Worm (Caenorhabditis elegans) whole organism, mixed stage, embryonic: ENCODE results near the gene asp-14.

Experiments
- M03D4.4 ChIP-seq: sonication (generic microtip); optimal IDR thresholded peaks from 2 replicates; lab custom pipeline; 2017; ENCODE audit warnings: mild to moderate bottlenecking, missing genetic modification characterization, missing compliant biosample characterization
- bed-3 ChIP-seq: fragments of 200-800 bp; sonication (Bioruptor generic); optimal IDR thresholded peaks from 3 replicates; lab custom pipeline; 2018; ENCODE audit warnings: mild to moderate bottlenecking, missing genetic modification characterization, moderate library complexity, missing compliant biosample characterization
- blmp-1 ChIP-seq: fragments of 150-350 bp; optimal IDR thresholded peaks from 2 replicates; lab custom pipeline; 2014; ENCODE audit warnings: missing biosample characterization, missing genetic modification characterization
- ceh-39 ChIP-seq: fragments of 150-350 bp; optimal IDR thresholded peaks from 2 replicates; lab custom pipeline; 2014; ENCODE audit warnings: missing biosample characterization, missing genetic modification characterization
- ceh-43 ChIP-seq: fragments of 200-800 bp; sonication (Bioruptor generic); optimal IDR thresholded peaks from 2 replicates; lab custom pipeline; 2018; ENCODE audit warnings: mild to moderate bottlenecking, missing genetic modification characterization, moderate library complexity, missing compliant biosample characterization
- ceh-83 ChIP-seq: fragments of 200-800 bp; sonication (Bioruptor generic); optimal IDR thresholded peaks from 2 replicates; lab custom pipeline; 2018; ENCODE audit warnings: mild to moderate bottlenecking, missing genetic modification characterization, missing compliant biosample characterization
- ces-1 ChIP-seq: fragments of 150-350 bp; optimal IDR thresholded peaks from 2 replicates; lab custom pipeline; 2014; ENCODE audit warnings: missing biosample characterization, missing genetic modification reagents, missing genetic modification characterization
- cnd-1 ChIP-seq: fragments of 200-800 bp; sonication (Bioruptor generic); optimal IDR thresholded peaks from 2 replicates; lab custom pipeline; 2018; ENCODE audit warnings: mild to moderate bottlenecking, missing genetic modification characterization, missing compliant biosample characterization
- drap-1 ChIP-seq: fragments of 200-800 bp; sonication (Bioruptor generic); optimal IDR thresholded peaks from 3 replicates; lab custom pipeline; 2018; ENCODE audit warnings: mild to moderate bottlenecking, missing genetic modification characterization, missing compliant biosample characterization
- elt-1 ChIP-seq: sonication (generic microtip); optimal IDR thresholded peaks from 2 replicates; lab custom pipeline; 2017; ENCODE audit warnings: missing genetic modification characterization, mild to moderate bottlenecking, missing compliant biosample characterization, antibody characterized with exemption, moderate library complexity, borderline replicate concordance; ENCODE audit not compliant: insufficient read depth
- elt-3 ChIP-seq: fragments of 150-350 bp; optimal IDR thresholded peaks from 2 replicates; lab custom pipeline; 2014; ENCODE audit warnings: missing biosample characterization, missing genetic modification characterization
- flh-1 ChIP-seq: fragments of 200-800 bp; sonication (Bioruptor generic); optimal IDR thresholded peaks from 2 replicates; lab custom pipeline; 2018; ENCODE audit warnings: mild to moderate bottlenecking, missing genetic modification characterization, moderate library complexity, missing compliant biosample characterization
- ham-2 ChIP-seq: fragments of 200-800 bp; sonication (Bioruptor generic); optimal IDR thresholded peaks from 2 replicates; lab custom pipeline; 2018; ENCODE audit warnings: mild to moderate bottlenecking, missing genetic modification characterization, missing compliant biosample characterization
- hlh-1 ChIP-seq: fragments of 150-350 bp; optimal IDR thresholded peaks from 2 replicates; lab custom pipeline; 2014; ENCODE audit warnings: missing biosample characterization, missing genetic modification reagents, missing genetic modification characterization
- lin-32 ChIP-seq: fragments of 200-800 bp; sonication (Bioruptor generic); optimal IDR thresholded peaks from 2 replicates; lab custom pipeline; 2018; ENCODE audit warnings: mild to moderate bottlenecking, missing genetic modification characterization, missing compliant biosample characterization
- mab-5 ChIP-seq: fragments of 150-350 bp; optimal IDR thresholded peaks from 2 replicates; lab custom pipeline; 2014; ENCODE audit warnings: missing biosample characterization, missing genetic modification characterization
- mep-1 ChIP-seq: fragments of 150-350 bp; optimal IDR thresholded peaks from 2 replicates; lab custom pipeline; 2017; ENCODE audit warnings: missing biosample characterization, missing genetic modification reagents, missing genetic modification characterization, inconsistent platforms
- nhr-12 ChIP-seq: fragments of 150-350 bp; optimal IDR thresholded peaks from 2 replicates; lab custom pipeline; 2014; ENCODE audit warnings: missing biosample characterization, missing genetic modification characterization
- nhr-2 ChIP-seq: fragments of 150-350 bp; optimal IDR thresholded peaks from 2 replicates; lab custom pipeline; 2014; ENCODE audit warnings: missing biosample characterization, missing genetic modification characterization
- nhr-237 ChIP-seq: fragments of 150-350 bp; optimal IDR thresholded peaks from 2 replicates; lab custom pipeline; 2014; ENCODE audit warnings: missing biosample characterization, missing genetic modification characterization
- nhr-28 ChIP-seq: fragments of 150-350 bp; optimal IDR thresholded peaks from 2 replicates; lab custom pipeline; 2014; ENCODE audit warnings: missing biosample characterization, missing genetic modification characterization
- nhr-76 ChIP-seq: sonication (generic microtip); optimal IDR thresholded peaks from 2 replicates; lab custom pipeline; 2017; ENCODE audit warnings: missing biosample characterization, missing genetic modification characterization
- pha-4 ChIP-seq: fragments of 150-350 bp; optimal IDR thresholded peaks from 2 replicates; lab custom pipeline; 2018; ENCODE audit warnings: missing biosample characterization, missing genetic modification reagents, missing genetic modification characterization
- sem-2 ChIP-seq: fragments of 200-800 bp; sonication (Bioruptor generic); optimal IDR thresholded peaks from 2 replicates; lab custom pipeline; 2018; ENCODE audit warnings: mild to moderate bottlenecking, missing genetic modification characterization, missing compliant biosample characterization
- snpc-4 ChIP-seq: fragments of 150-350 bp; optimal IDR thresholded peaks from 2 replicates; lab custom pipeline; 2014; ENCODE audit warnings: missing biosample characterization, missing genetic modification characterization
- sptf-1 ChIP-seq: sonication (generic microtip); optimal IDR thresholded peaks from 2 replicates; lab custom pipeline; 2017; ENCODE audit warnings: mild to moderate bottlenecking, missing genetic modification characterization, moderate library complexity, missing compliant biosample characterization
- tbx-8 ChIP-seq: fragments of 200-800 bp; sonication (Bioruptor generic); optimal IDR thresholded peaks from 2 replicates; lab custom pipeline; 2018; ENCODE audit warnings: mild to moderate bottlenecking, missing genetic modification characterization, moderate library complexity, missing compliant biosample characterization
- unc-120 ChIP-seq: sonication (generic microtip); optimal IDR thresholded peaks from 2 replicates; lab custom pipeline; 2017; ENCODE audit warnings: missing genetic modification characterization, missing compliant biosample characterization; ENCODE audit not compliant: poor library complexity, severe bottlenecking
- unc-39 ChIP-seq: fragments of 150-350 bp; optimal IDR thresholded peaks from 2 replicates; lab custom pipeline; 2014; ENCODE audit warnings: missing biosample characterization, missing genetic modification characterization
- unc-62 ChIP-seq: fragments of 150-350 bp; optimal IDR thresholded peaks from 2 replicates; lab custom pipeline; 2014; ENCODE audit warnings: missing biosample characterization, missing genetic modification reagents, missing genetic modification characterization
- zip-8 ChIP-seq: fragments of 150-350 bp; optimal IDR thresholded peaks from 2 replicates; lab custom pipeline; 2014; ENCODE audit warnings: missing biosample characterization, missing genetic modification characterization
- ztf-11 ChIP-seq: fragments of 150-350 bp; optimal IDR thresholded peaks from 2 replicates; lab custom pipeline; 2014; ENCODE audit warnings: missing biosample characterization, missing genetic modification characterization

Gene asp-14

ce11 chrX:6408713-6409112, 37.8 kb downstream of the asp-14 start:
- TF ChIP-seq ceh-39 (no peak), bed-3 (no peak), flh-1 (GFP tag; lab: Kevin White, UChicago) (no peak), nhr-237 (tag; lab: Kevin White, UChicago) (no peak), M03D4.4 (tag; lab: Kevin White, UChicago) (no peak)
- TF ChIP-seq, all 35 proteins: peak for 0

DNA sequence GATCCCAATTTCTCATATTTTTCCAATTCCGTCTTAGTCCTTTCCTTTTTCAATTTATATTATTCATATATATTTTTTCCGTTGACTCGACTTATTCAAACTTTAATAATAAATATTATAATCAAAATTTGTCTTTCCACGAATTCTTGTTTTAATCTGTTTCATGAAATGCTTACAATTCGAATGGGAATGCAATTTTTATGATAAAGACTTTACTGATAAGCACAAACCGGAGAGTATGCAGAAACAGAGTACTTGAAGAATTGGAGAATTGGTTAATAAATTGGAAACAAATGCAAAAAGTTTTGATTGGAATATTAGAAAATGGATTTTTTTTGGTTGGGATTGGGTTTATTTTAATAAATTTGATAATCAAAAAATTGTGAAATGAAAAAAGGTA, 38.2 kb downstream of the asp-14 start:
- TF ChIP-seq unc-120 (tag; lab: Kevin White, UChicago) (no peak), drap-1 (GFP tag; lab: Kevin White, UChicago) (no peak), ztf-11 (tag; lab: Kevin White, UChicago) (no peak), pha-4 (tag; lab: Kevin White, UChicago) (no peak), unc-39 (tag; lab: Kevin White, UChicago) (no peak), snpc-4 (no peak), ces-1 (GFP tag; lab: Kevin White, UChicago) (no peak), cnd-1 (tag; lab: Kevin White, UChicago) (no peak), lin-32 (no peak), sptf-1 (tag; lab: Kevin White, UChicago) (no peak), nhr-237 (tag; lab: Kevin White, UChicago) (no peak), ceh-43 (GFP tag; lab: Kevin White, UChicago) (no peak), zip-8 (no peak), tbx-8 (no peak), sem-2 (GFP tag; lab: Kevin White, UChicago) (no peak), bed-3 (no peak), nhr-76 (tag; lab: Kevin White, UChicago) (no peak), ceh-83 (GFP tag; lab: Kevin White, UChicago) (no peak)

DNA sequence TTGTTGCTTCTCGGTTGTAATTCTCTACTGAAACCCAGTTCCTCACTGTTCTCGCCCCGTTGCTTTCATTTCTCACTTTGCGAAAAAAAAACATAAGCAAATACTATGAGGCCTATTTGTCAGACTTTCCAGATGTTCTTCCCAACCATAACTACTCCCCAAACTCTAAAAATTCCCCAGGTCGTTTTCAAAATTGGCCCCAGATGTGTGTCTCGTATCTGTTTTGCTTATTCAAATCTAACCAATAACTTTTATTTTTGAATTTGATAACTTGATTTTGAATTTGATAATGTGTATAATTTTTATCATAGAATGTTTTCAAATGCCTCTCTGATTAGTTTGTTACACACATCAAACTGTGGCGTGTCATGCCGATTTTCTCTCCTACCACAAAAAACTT, 38.7 kb downstream of the asp-14 start:
- no peak for TF ChIP-seq cnd-1 (tag; lab: Kevin White, UChicago)
- TF ChIP-seq blmp-1 (tag; lab: Kevin White, UChicago) = no peak
- no peak for TF ChIP-seq nhr-12 (tag; lab: Kevin White, UChicago)
- no peak for TF ChIP-seq flh-1 (GFP tag; lab: Kevin White, UChicago)
- TF ChIP-seq pha-4 (tag; lab: Kevin White, UChicago) = no peak

- TF ChIP-seq unc-62 (GFP tag; lab: Kevin White, UChicago) (no peak), mab-5 (tag; lab: Kevin White, UChicago) (no peak), ham-2 (GFP tag; lab: Kevin White, UChicago) (no peak), bed-3 (no peak), flh-1 (GFP tag; lab: Kevin White, UChicago) (no peak), ceh-83 (GFP tag; lab: Kevin White, UChicago) (no peak), pha-4 (tag; lab: Kevin White, UChicago) (no peak), mep-1 (tag; lab: Kevin White, UChicago) (no peak), drap-1 (GFP tag; lab: Kevin White, UChicago) (no peak), nhr-237 (tag; lab: Kevin White, UChicago) (no peak), blmp-1 (tag; lab: Kevin White, UChicago) (no peak), cnd-1 (tag; lab: Kevin White, UChicago) (no peak), nhr-2 (no peak), elt-3 (tag; lab: Kevin White, UChicago) (no peak), tbx-8 (no peak), elt-1 (tag; lab: Kevin White, UChicago) (no peak), nhr-28 (no peak), hlh-1 (tag; lab: Kevin White, UChicago) (no peak), M03D4.4 (tag; lab: Kevin White, UChicago) (no peak)
These were observed 40.6 kb downstream of the asp-14 start for ce11 chrX:6405905-6406304.

- TF ChIP-seq unc-39 (tag; lab: Kevin White, UChicago) = no peak
- TF ChIP-seq ham-2 (GFP tag; lab: Kevin White, UChicago) = no peak
- TF ChIP-seq hlh-1 (tag; lab: Kevin White, UChicago) = no peak
- no peak for TF ChIP-seq ces-1 (GFP tag; lab: Kevin White, UChicago)
- TF ChIP-seq nhr-76 (tag; lab: Kevin White, UChicago) = no peak
- no peak for TF ChIP-seq blmp-1 (tag; lab: Kevin White, UChicago)
- TF ChIP-seq tbx-8 = no peak
- TF ChIP-seq sptf-1 (tag; lab: Kevin White, UChicago) = no peak
- no peak for TF ChIP-seq unc-120 (tag; lab: Kevin White, UChicago)
- TF ChIP-seq sem-2 (GFP tag; lab: Kevin White, UChicago) = no peak
- TF ChIP-seq flh-1 (GFP tag; lab: Kevin White, UChicago) = no peak
These were observed 43.3 kb downstream of the asp-14 start, which contains the start of gene glt-4 for ce11 chrX:6403122-6403521. glt-4 (plus strand) TSS chrX:6403422.
